Fruit fly (Drosophila melanogaster) whole organism, wandering third instar larva: ENCODE measurements around the gene CG10283.

Experiments used
- Abd-B ChIP-seq: fragments of >200 bp; optimal IDR thresholded peaks from 2 replicates; lab custom pipeline; 2017; ENCODE audit warnings: missing biosample characterization, missing genetic modification characterization
- CG32264 ChIP-seq: fragments of 200-800 bp; sonication (Bioruptor generic); optimal IDR thresholded peaks from 2 replicates; lab custom pipeline; 2016; ENCODE audit warnings: missing biosample characterization, missing genetic modification characterization
- CG9705 ChIP-seq: fragments of 200-800 bp; sonication (Bioruptor generic); optimal IDR thresholded peaks from 2 replicates; lab custom pipeline; 2018; ENCODE audit warnings: missing biosample characterization, mild to moderate bottlenecking, missing genetic modification characterization
- CrebA ChIP-seq: fragments of 200-800 bp; sonication (Bioruptor generic); optimal IDR thresholded peaks from 2 replicates; lab custom pipeline; 2016; ENCODE audit warnings: missing biosample characterization, mild to moderate bottlenecking, missing genetic modification characterization, borderline replicate concordance
- Dfd ChIP-seq: fragments of >200 bp; optimal IDR thresholded peaks from 2 replicates; lab custom pipeline; 2017; ENCODE audit warnings: missing biosample characterization, missing genetic modification characterization
- Dif ChIP-seq: fragments of 200-275, 200-300 bp; sonication (Bioruptor generic); optimal IDR thresholded peaks from 2 replicates; lab custom pipeline; 2018; ENCODE audit warnings: missing biosample characterization, missing genetic modification characterization; ENCODE audit not compliant: partially characterized antibody
- GATAd ChIP-seq: sonication (Bioruptor generic); optimal IDR thresholded peaks from 2 replicates; lab custom pipeline; 2016; ENCODE audit warnings: missing biosample characterization, missing genetic modification characterization
- HLH106 ChIP-seq: fragments of 200-800 bp; optimal IDR thresholded peaks from 3 replicates; lab custom pipeline; 2019; ENCODE audit warnings: missing biosample characterization, mild to moderate bottlenecking, missing genetic modification characterization, moderate library complexity
- Hr78 ChIP-seq: fragments of >200 bp; optimal IDR thresholded peaks from 2 replicates; lab custom pipeline; 2017; ENCODE audit warnings: missing biosample characterization, missing genetic modification characterization
- Hr83 ChIP-seq: fragments of 200-300 bp; sonication (Bioruptor generic); optimal IDR thresholded peaks from 2 replicates; lab custom pipeline; 2016; ENCODE audit warnings: missing biosample characterization, mild to moderate bottlenecking, missing genetic modification characterization, moderate library complexity; ENCODE audit not compliant: poor library complexity, severe bottlenecking
- Jra ChIP-seq: sonication (Bioruptor generic); optimal IDR thresholded peaks from 2 replicates; lab custom pipeline; 2016; ENCODE audit warnings: missing biosample characterization, missing genetic modification characterization
- Mio ChIP-seq: sonication (Bioruptor generic); optimal IDR thresholded peaks from 2 replicates; lab custom pipeline; 2016; ENCODE audit warnings: missing biosample characterization, missing genetic modification characterization
- Myc ChIP-seq: fragments of >200 bp; optimal IDR thresholded peaks from 2 replicates; lab custom pipeline; 2017
- N ChIP-seq: fragments of >200 bp; optimal IDR thresholded peaks from 2 replicates; lab custom pipeline; 2018; ENCODE audit warnings: missing biosample characterization, missing external identifiers, missing genetic modification characterization
- OdsH ChIP-seq: fragments of 200-800 bp; sonication (Bioruptor generic); optimal IDR thresholded peaks from 2 replicates; lab custom pipeline; 2016; ENCODE audit warnings: missing biosample characterization, mild to moderate bottlenecking, missing genetic modification characterization
- Rel ChIP-seq, 2 experiments: fragments of 200-800 bp; sonication (Bioruptor generic) in 1 of 2; optimal IDR thresholded peaks; 2 replicates in 1 of 2; 3 replicates in 1 of 2; lab custom pipeline; 2016 to 2019; ENCODE audit warnings: mild to moderate bottlenecking in 2 of 2, missing biosample characterization in 2 of 2, missing genetic modification characterization in 2 of 2, moderate library complexity in 1 of 2
- Sp1 ChIP-seq: fragments of 200-800 bp; sonication (Bioruptor generic); optimal IDR thresholded peaks from 3 replicates; lab custom pipeline; 2019; ENCODE audit warnings: missing biosample characterization, mild to moderate bottlenecking, missing genetic modification characterization, moderate library complexity
- br ChIP-seq: fragments of 200-800 bp; sonication (Bioruptor generic); optimal IDR thresholded peaks from 2 replicates; lab custom pipeline; 2016; ENCODE audit warnings: missing biosample characterization, missing genetic modification characterization
- dl ChIP-seq, 2 experiments: fragments of 175-275, 200-275 bp in 1 of 2; fragments of 200-275 bp in 1 of 2; sonication (Bioruptor generic); optimal IDR thresholded peaks; lab custom pipeline; 2018; ENCODE audit warnings: mild to moderate bottlenecking in 2 of 2, missing biosample characterization in 2 of 2, missing genetic modification characterization in 2 of 2, moderate library complexity in 2 of 2; ENCODE audit not compliant: partially characterized antibody in 2 of 2, insufficient read depth in 1 of 2
- dmrt93B ChIP-seq: fragments of 200-800 bp; sonication (Bioruptor generic); optimal IDR thresholded peaks from 2 replicates; lab custom pipeline; 2018; ENCODE audit warnings: missing biosample characterization, mild to moderate bottlenecking, missing genetic modification characterization
- dsf ChIP-seq: sonication (Bioruptor generic); optimal IDR thresholded peaks from 2 replicates; lab custom pipeline; 2016; ENCODE audit warnings: missing biosample characterization, missing genetic modification characterization, borderline replicate concordance
- ey ChIP-seq: fragments of 200-800 bp; sonication (Bioruptor generic); optimal IDR thresholded peaks from 2 replicates; lab custom pipeline; 2016; ENCODE audit warnings: missing biosample characterization, missing genetic modification characterization
- foxo ChIP-seq, 2 experiments: fragments of 200-800 bp; sonication (Bioruptor generic); optimal IDR thresholded peaks; 2 replicates in 1 of 2; 3 replicates in 1 of 2; lab custom pipeline; 2016 to 2017; ENCODE audit warnings: missing biosample characterization in 2 of 2, missing genetic modification characterization in 2 of 2
- fru ChIP-seq: fragments of 200-800 bp; sonication (Bioruptor generic); optimal IDR thresholded peaks from 3 replicates; lab custom pipeline; 2016; ENCODE audit warnings: missing biosample characterization, mild to moderate bottlenecking, missing genetic modification characterization
- h ChIP-seq: fragments of 200-800 bp; sonication (Bioruptor generic); optimal IDR thresholded peaks from 3 replicates; lab custom pipeline; 2016; ENCODE audit warnings: missing biosample characterization, mild to moderate bottlenecking, missing genetic modification characterization
- jim ChIP-seq: fragments of 175-275, 200-325 bp; sonication (Bioruptor generic); optimal IDR thresholded peaks from 2 replicates; lab custom pipeline; 2016; ENCODE audit warnings: missing biosample characterization, mild to moderate bottlenecking, missing genetic modification characterization
- lola ChIP-seq: fragments of >200 bp; optimal IDR thresholded peaks from 2 replicates; lab custom pipeline; 2017; ENCODE audit warnings: missing biosample characterization, missing genetic modification characterization
- pan ChIP-seq: fragments of >200 bp; optimal IDR thresholded peaks from 2 replicates; lab custom pipeline; 2017
- psq ChIP-seq: fragments of 200-800 bp; sonication (Bioruptor generic); optimal IDR thresholded peaks from 3 replicates; lab custom pipeline; 2017; ENCODE audit warnings: missing biosample characterization, mild to moderate bottlenecking, missing genetic modification characterization, moderate library complexity
- rgr ChIP-seq: fragments of 200-800 bp; sonication (Bioruptor generic); optimal IDR thresholded peaks from 3 replicates; lab custom pipeline; 2016; ENCODE audit warnings: missing biosample characterization, mild to moderate bottlenecking, missing genetic modification characterization
- sage ChIP-seq: fragments of 200-800 bp; sonication (Bioruptor generic); optimal IDR thresholded peaks from 2 replicates; lab custom pipeline; 2016; ENCODE audit warnings: missing biosample characterization, mild to moderate bottlenecking, missing genetic modification characterization
- sv ChIP-seq: fragments of 200-800 bp; sonication (Bioruptor generic); optimal IDR thresholded peaks from 3 replicates; lab custom pipeline; 2016; ENCODE audit warnings: missing biosample characterization, missing genetic modification characterization
- tai ChIP-seq: sonication (Bioruptor generic); optimal IDR thresholded peaks from 2 replicates; lab custom pipeline; 2016; ENCODE audit warnings: missing biosample characterization, missing genetic modification characterization
- usp ChIP-seq: fragments of >200 bp; optimal IDR thresholded peaks from 2 replicates; lab custom pipeline; 2017; ENCODE audit warnings: missing biosample characterization, missing genetic modification characterization
- woc ChIP-seq: sonication (Bioruptor generic); optimal IDR thresholded peaks from 2 replicates; lab custom pipeline; 2016; ENCODE audit warnings: missing biosample characterization, mild to moderate bottlenecking, missing genetic modification characterization

CG10283 gene

dm6 chr2L:18468010-18468409, 16.3 kb downstream of the CG10283 start:
- TF ChIP-seq Hr78 (GFP tag; lab: Kevin White, UChicago), result no peak
- TF ChIP-seq HLH106, result peak; percentile 54
- TF ChIP-seq dmrt93B (GFP tag; lab: Kevin White, UChicago), result peak; percentile 11
- TF ChIP-seq Myc, result no peak
- no peak for TF ChIP-seq Abd-B (GFP tag; lab: Kevin White, UChicago)
- no peak for TF ChIP-seq GATAd (GFP tag; lab: Kevin White, UChicago)
- TF ChIP-seq dsf (GFP tag; lab: Kevin White, UChicago), result no peak
- TF ChIP-seq Mio (GFP tag; lab: Kevin White, UChicago), result no peak
- peak; percentile 14 for TF ChIP-seq rgr (GFP tag; lab: Kevin White, UChicago)
- TF ChIP-seq Sp1 (GFP tag; lab: Kevin White, UChicago), result peak; percentile 67

dm6 chr2L:18467464-18467863, 16.8 kb downstream of the CG10283 start:
- TF ChIP-seq CrebA (GFP tag; lab: Kevin White, UChicago) (peak; percentile 26), br (no peak), OdsH (GFP tag; lab: Kevin White, UChicago) (no peak), Dif (GFP tag; lab: Kevin White, UChicago) (peak; percentile 10), usp (GFP tag; lab: Kevin White, UChicago) (no peak), tai (no peak), Rel (GFP tag; optimal IDR thresholded peaks at IDR 0.05; lab: Kevin White, UChicago) (no peak), Rel (tag; optimal IDR thresholded peaks at IDR 0.05; lab: Kevin White, UChicago) (no peak), dl (GFP tag; optimal IDR thresholded peaks at IDR 0.05; lab: Kevin White, UChicago; ENCODE audit: insufficient read depth in 1 of 2, partially characterized antibody in 2 of 2) (peak in 1 of 2 experiments; percentile 16), fru (GFP tag; lab: Kevin White, UChicago) (no peak), Hr78 (GFP tag; lab: Kevin White, UChicago) (no peak), pan (lab: Kevin White, UChicago) (no peak), psq (GFP tag; lab: Kevin White, UChicago) (peak; percentile 67), N (GFP tag; lab: Kevin White, UChicago) (no peak)

dm6 chr2L:18466669-18467068, 17.6 kb downstream of the CG10283 start:
- TF ChIP-seq Sp1 (GFP tag; lab: Kevin White, UChicago) (no peak), Dfd (no peak)

dm6 chr2L:18466202-18466591, 18.1 kb downstream of the CG10283 start:
- TF ChIP-seq pan (lab: Kevin White, UChicago) (no peak), dmrt93B (GFP tag; lab: Kevin White, UChicago) (peak; percentile 39), h (GFP tag; lab: Kevin White, UChicago) (peak; percentile 23), fru (GFP tag; lab: Kevin White, UChicago) (peak; percentile 53), CrebA (GFP tag; lab: Kevin White, UChicago) (no peak), rgr (GFP tag; lab: Kevin White, UChicago) (peak; percentile 8), Rel (GFP tag; optimal IDR thresholded peaks at IDR 0.05; lab: Kevin White, UChicago) (no peak), Rel (tag; optimal IDR thresholded peaks at IDR 0.05; lab: Kevin White, UChicago) (peak; percentile 86), lola (no peak), CG9705 (GFP tag; lab: Kevin White, UChicago) (peak; percentile 22), Hr83 (no peak), ey (GFP tag; lab: Kevin White, UChicago) (peak; percentile 11), foxo (GFP tag; optimal IDR thresholded peaks at IDR 0.05; lab: Kevin White, UChicago) (peak in 1 of 2 experiments; percentile 58), HLH106 (peak; percentile 68), OdsH (GFP tag; lab: Kevin White, UChicago) (peak; percentile 41), Sp1 (GFP tag; lab: Kevin White, UChicago) (peak; percentile 70), Dfd (no peak)

- TF ChIP-seq sage (GFP tag; lab: Kevin White, UChicago), result peak; percentile 4
- peak; percentile 65 for TF ChIP-seq HLH106
- TF ChIP-seq pan (lab: Kevin White, UChicago), result no peak
- no peak for TF ChIP-seq dl (GFP tag; optimal IDR thresholded peaks at IDR 0.05; lab: Kevin White, UChicago; ENCODE audit: insufficient read depth in 1 of 2, partially characterized antibody in 2 of 2)
- TF ChIP-seq foxo (GFP tag; optimal IDR thresholded peaks at IDR 0.05; lab: Kevin White, UChicago), result peak in 1 of 2 experiments; percentile 76
- no peak for TF ChIP-seq dmrt93B (GFP tag; lab: Kevin White, UChicago)
- no peak for TF ChIP-seq GATAd (GFP tag; lab: Kevin White, UChicago)
- TF ChIP-seq h (GFP tag; lab: Kevin White, UChicago), result peak; percentile 63
- TF ChIP-seq jim (GFP tag; lab: Kevin White, UChicago), result no peak
- no peak for TF ChIP-seq Myc
- no peak for TF ChIP-seq tai
- TF ChIP-seq Rel (GFP tag; optimal IDR thresholded peaks at IDR 0.05; lab: Kevin White, UChicago), result no peak
- TF ChIP-seq Rel (tag; optimal IDR thresholded peaks at IDR 0.05; lab: Kevin White, UChicago), result peak; percentile 19
- TF ChIP-seq sv (GFP tag; lab: Kevin White, UChicago), result no peak
- no peak for TF ChIP-seq Jra
- TF ChIP-seq usp (GFP tag; lab: Kevin White, UChicago), result no peak
- peak; percentile 27 for TF ChIP-seq CG32264 (GFP tag; lab: Kevin White, UChicago)
- TF ChIP-seq Hr83, result peak; percentile 14
- TF ChIP-seq psq (GFP tag; lab: Kevin White, UChicago), result peak; percentile 79
- TF ChIP-seq Abd-B (GFP tag; lab: Kevin White, UChicago), result no peak
- TF ChIP-seq Dif (GFP tag; lab: Kevin White, UChicago), result no peak
- TF ChIP-seq ey (GFP tag; lab: Kevin White, UChicago), result peak; percentile 45
- TF ChIP-seq CrebA (GFP tag; lab: Kevin White, UChicago), result no peak
- peak; percentile 39 for TF ChIP-seq br
- peak; percentile 72 for TF ChIP-seq OdsH (GFP tag; lab: Kevin White, UChicago)
- peak; percentile 23 for TF ChIP-seq woc (GFP tag; lab: Kevin White, UChicago)
Measured at dm6 chr2L:18465402-18466201, 18.7 kb downstream of the CG10283 start.
